Worm (Caenorhabditis elegans): ENCODE measurements around the gene acs-10.
A peak's percentile ranks its signal among the peaks of the same experiment; 100 is the strongest.

The acs-10 gene

ce11 chrV:14165745-14166144 lies 19.4 kb downstream of the acs-10 start:
- TF ChIP-seq cog-1 (tag; optimal IDR thresholded peaks at IDR 0.05) (no peak), ztf-23 (GFP tag; IDR thresholded peaks at IDR 0.05) (no peak), flt-1 (GFP tag; IDR thresholded peaks at IDR 0.05) (no peak), ref-1 (GFP tag; conservative IDR thresholded peaks at IDR 0.05) (no peak), T22C8.4 (GFP tag; IDR thresholded peaks at IDR 0.05) (no peak), med-1 (GFP tag; optimal IDR thresholded peaks at IDR 0.05; ENCODE audit: insufficient read depth) (no peak), tab-1 (GFP tag; IDR thresholded peaks at IDR 0.05) (no peak), ztf-29 (GFP tag; IDR thresholded peaks at IDR 0.05) (no peak), klf-2 (GFP tag; conservative IDR thresholded peaks at IDR 0.05) (no peak)

- no peak for TF ChIP-seq T22C8.4 (GFP tag; IDR thresholded peaks at IDR 0.05)
These were observed 20.3 kb downstream of the acs-10 start, which contains the start of gene cest-1.1 for ce11 chrV:14166630-14167029. Gene cest-1.1 (minus strand): TSS chrV:14166730.

- TF ChIP-seq flt-1 (GFP tag; IDR thresholded peaks at IDR 0.05) (no peak), T22C8.4 (GFP tag; IDR thresholded peaks at IDR 0.05) (no peak), ztf-23 (GFP tag; IDR thresholded peaks at IDR 0.05) (no peak), tab-1 (GFP tag; IDR thresholded peaks at IDR 0.05) (no peak), cog-1 (tag; optimal IDR thresholded peaks at IDR 0.05) (no peak), ref-1 (GFP tag; conservative IDR thresholded peaks at IDR 0.05) (no peak), klf-2 (GFP tag; conservative IDR thresholded peaks at IDR 0.05) (no peak), med-1 (GFP tag; optimal IDR thresholded peaks at IDR 0.05; ENCODE audit: insufficient read depth) (no peak), ztf-29 (GFP tag; IDR thresholded peaks at IDR 0.05) (no peak)
These were observed 21.3 kb downstream of the acs-10 start, which contains the start of gene ocam-1 for ce11 chrV:14167629-14168028. Gene ocam-1 (minus strand): TSS chrV:14167729.

- TF ChIP-seq ztf-23 (GFP tag; IDR thresholded peaks at IDR 0.05) = no peak
- TF ChIP-seq T22C8.4 (GFP tag; IDR thresholded peaks at IDR 0.05) = no peak
- TF ChIP-seq flt-1 (GFP tag; IDR thresholded peaks at IDR 0.05) = no peak
- no peak for TF ChIP-seq klf-2 (GFP tag; conservative IDR thresholded peaks at IDR 0.05)
- TF ChIP-seq ztf-29 (GFP tag; IDR thresholded peaks at IDR 0.05) = no peak
- no peak for TF ChIP-seq cog-1 (tag; optimal IDR thresholded peaks at IDR 0.05)
- no peak for TF ChIP-seq ref-1 (GFP tag; conservative IDR thresholded peaks at IDR 0.05)
- TF ChIP-seq med-1 (GFP tag; optimal IDR thresholded peaks at IDR 0.05; ENCODE audit: insufficient read depth) = no peak
- no peak for TF ChIP-seq tab-1 (GFP tag; IDR thresholded peaks at IDR 0.05)
These were observed 25.0 kb downstream of the acs-10 start, which contains the start of gene cest-2.1 for ce11 chrV:14171284-14171683. Gene cest-2.1 (minus strand): TSS chrV:14171481.

- no peak for TF ChIP-seq med-1 (GFP tag; optimal IDR thresholded peaks at IDR 0.05; ENCODE audit: insufficient read depth)
- no peak for TF ChIP-seq ztf-23 (GFP tag; IDR thresholded peaks at IDR 0.05)
- no peak for TF ChIP-seq klf-2 (GFP tag; conservative IDR thresholded peaks at IDR 0.05)
- no peak for TF ChIP-seq cog-1 (tag; optimal IDR thresholded peaks at IDR 0.05)
- no peak for TF ChIP-seq tab-1 (GFP tag; IDR thresholded peaks at IDR 0.05)
- no peak for TF ChIP-seq ref-1 (GFP tag; conservative IDR thresholded peaks at IDR 0.05)
- no peak for TF ChIP-seq T22C8.4 (GFP tag; IDR thresholded peaks at IDR 0.05)
- no peak for TF ChIP-seq flt-1 (GFP tag; IDR thresholded peaks at IDR 0.05)
- no peak for TF ChIP-seq ztf-29 (GFP tag; IDR thresholded peaks at IDR 0.05)
These were observed 28.9 kb downstream of the acs-10 start, which contains the start of gene cest-2.2 for ce11 chrV:14175216-14175615. Gene cest-2.2 (minus strand): TSS chrV:14175355.

- TF ChIP-seq tab-1 (GFP tag; IDR thresholded peaks at IDR 0.05) (no peak), ref-1 (GFP tag; conservative IDR thresholded peaks at IDR 0.05) (no peak), T22C8.4 (GFP tag; IDR thresholded peaks at IDR 0.05) (no peak), ztf-23 (GFP tag; IDR thresholded peaks at IDR 0.05) (no peak), flt-1 (GFP tag; IDR thresholded peaks at IDR 0.05) (no peak), klf-2 (GFP tag; conservative IDR thresholded peaks at IDR 0.05) (no peak), med-1 (GFP tag; optimal IDR thresholded peaks at IDR 0.05; ENCODE audit: insufficient read depth) (no peak), ztf-29 (GFP tag; IDR thresholded peaks at IDR 0.05) (no peak), cog-1 (tag; optimal IDR thresholded peaks at IDR 0.05) (no peak)
These were observed 30.3 kb downstream of the acs-10 start for ce11 chrV:14176572-14176971.

- TF ChIP-seq tab-1 (GFP tag; IDR thresholded peaks at IDR 0.05) (no peak), flt-1 (GFP tag; IDR thresholded peaks at IDR 0.05) (no peak), T22C8.4 (GFP tag; IDR thresholded peaks at IDR 0.05) (no peak), ref-1 (GFP tag; conservative IDR thresholded peaks at IDR 0.05) (no peak), ztf-29 (GFP tag; IDR thresholded peaks at IDR 0.05) (no peak)
These were observed 31.4 kb downstream of the acs-10 start, which contains the start of gene ceh-74 for ce11 chrV:14177657-14178129. Gene ceh-74 (plus strand): TSS chrV:14178079.

- no peak for TF ChIP-seq ztf-23 (GFP tag; IDR thresholded peaks at IDR 0.05)
- no peak for TF ChIP-seq flt-1 (GFP tag; IDR thresholded peaks at IDR 0.05)
These were observed 33.6 kb downstream of the acs-10 start, which contains the start of gene ZC376.8 for ce11 chrV:14179947-14180346. Gene ZC376.8 (plus strand): TSS chrV:14180247.

- TF ChIP-seq tab-1 (GFP tag; IDR thresholded peaks at IDR 0.05) = no peak
These were observed 36.6 kb downstream of the acs-10 start, which contains the start of gene cest-2.3 for ce11 chrV:14182860-14183259. Gene cest-2.3 (minus strand): TSS chrV:14182960.

ce11 chrV:14185438-14185837 lies 39.1 kb downstream of the acs-10 start, which contains the start of the genes trm-1 and ints-2:
Gene trm-1 (minus strand): TSS chrV:14185612.
Gene ints-2 (plus strand): TSS chrV:14185686.
- peak; percentile 3 for TF ChIP-seq cog-1 (tag; optimal IDR thresholded peaks at IDR 0.05)
- TF ChIP-seq ztf-23 (GFP tag; IDR thresholded peaks at IDR 0.05) = no peak

- no peak for TF ChIP-seq klf-2 (GFP tag; conservative IDR thresholded peaks at IDR 0.05)
- TF ChIP-seq ztf-23 (GFP tag; IDR thresholded peaks at IDR 0.05) = no peak
- TF ChIP-seq flt-1 (GFP tag; IDR thresholded peaks at IDR 0.05) = no peak
- TF ChIP-seq ztf-29 (GFP tag; IDR thresholded peaks at IDR 0.05) = no peak
- TF ChIP-seq tab-1 (GFP tag; IDR thresholded peaks at IDR 0.05) = no peak
- no peak for TF ChIP-seq med-1 (GFP tag; optimal IDR thresholded peaks at IDR 0.05; ENCODE audit: insufficient read depth)
- TF ChIP-seq T22C8.4 (GFP tag; IDR thresholded peaks at IDR 0.05) = no peak
- no peak for TF ChIP-seq ref-1 (GFP tag; conservative IDR thresholded peaks at IDR 0.05)
- no peak for TF ChIP-seq cog-1 (tag; optimal IDR thresholded peaks at IDR 0.05)
These were observed 40.8 kb downstream of the acs-10 start for ce11 chrV:14187104-14187503.
